Fruit fly (Drosophila melanogaster) whole organism, adult: Measurements from ENCODE around the gene CG33306.

Experiments used
- CG11617 ChIP-seq: fragments of 200-800 bp; sonication (Bioruptor generic); optimal IDR thresholded peaks from 2 replicates; lab custom pipeline; 2017; ENCODE audit warnings: mild to moderate bottlenecking, missing biosample characterization, missing genetic modification reagents, missing genetic modification characterization
- CG12768 ChIP-seq: fragments of 200-800 bp; sonication (Bioruptor generic); optimal IDR thresholded peaks from 2 replicates; lab custom pipeline; 2017; ENCODE audit warnings: missing biosample characterization, missing genetic modification characterization, mild to moderate bottlenecking, moderate library complexity, missing genetic modification reagents
- CG14711 ChIP-seq: fragments of 200-800 bp; sonication (Bioruptor generic); optimal IDR thresholded peaks from 2 replicates; lab custom pipeline; 2018; ENCODE audit warnings: missing biosample characterization, mild to moderate bottlenecking, missing genetic modification characterization, moderate library complexity
- CG1620 ChIP-seq: fragments of 200-800 bp; sonication (Bioruptor generic); optimal IDR thresholded peaks from 2 replicates; lab custom pipeline; 2016; ENCODE audit warnings: missing biosample characterization, missing genetic modification characterization
- CG33017 ChIP-seq: fragments of 200-800 bp; sonication (Bioruptor generic); optimal IDR thresholded peaks from 2 replicates; lab custom pipeline; 2018; ENCODE audit warnings: missing biosample characterization, mild to moderate bottlenecking, missing genetic modification characterization, moderate library complexity
- CG5204 ChIP-seq: fragments of 200-800 bp; sonication (Bioruptor generic); optimal IDR thresholded peaks from 2 replicates; lab custom pipeline; 2016; ENCODE audit warnings: missing biosample characterization, missing genetic modification characterization
- CG7045 ChIP-seq: fragments of 200-800 bp; sonication (Bioruptor generic); optimal IDR thresholded peaks from 2 replicates; lab custom pipeline; 2017; ENCODE audit warnings: missing biosample characterization, mild to moderate bottlenecking, missing genetic modification characterization
- CG7101 ChIP-seq: fragments of 200-800 bp; sonication (Bioruptor generic); optimal IDR thresholded peaks from 2 replicates; lab custom pipeline; 2018; ENCODE audit warnings: missing biosample characterization, mild to moderate bottlenecking, missing genetic modification characterization, moderate library complexity
- Clk ChIP-seq: fragments of 200-800 bp; sonication (Bioruptor generic); optimal IDR thresholded peaks from 2 replicates; lab custom pipeline; 2017; ENCODE audit warnings: missing biosample characterization, missing genetic modification characterization
- Crg-1 ChIP-seq: fragments of 200-800 bp; sonication (Bioruptor generic); optimal IDR thresholded peaks from 2 replicates; lab custom pipeline; 2016; ENCODE audit warnings: missing biosample characterization, missing genetic modification characterization
- Hr96 ChIP-seq: fragments of 200-800 bp; sonication (Bioruptor generic); optimal IDR thresholded peaks from 2 replicates; lab custom pipeline; 2016; ENCODE audit warnings: missing biosample characterization, missing genetic modification characterization
- Mnt ChIP-seq: fragments of 200-800 bp; sonication (Bioruptor generic); optimal IDR thresholded peaks from 2 replicates; lab custom pipeline; 2016; ENCODE audit warnings: missing biosample characterization, mild to moderate bottlenecking, missing genetic modification characterization
- bab1 ChIP-seq: fragments of 200-800 bp; sonication (Bioruptor generic); optimal IDR thresholded peaks from 3 replicates; lab custom pipeline; 2019; ENCODE audit warnings: missing biosample characterization, mild to moderate bottlenecking, missing genetic modification characterization, moderate library complexity
- cic ChIP-seq: fragments of 200-800 bp; sonication (Bioruptor generic); optimal IDR thresholded peaks from 2 replicates; lab custom pipeline; 2017; ENCODE audit warnings: missing biosample characterization, mild to moderate bottlenecking, missing genetic modification characterization, moderate library complexity
- cnc ChIP-seq, 2 experiments: fragments of >200 bp; optimal IDR thresholded peaks; 2 replicates each; lab custom pipeline; 2017
- kay ChIP-seq: fragments of 200-800 bp; sonication (Bioruptor generic); peaks from one replicate; lab custom pipeline; 2016; ENCODE audit warnings: missing biosample characterization, missing genetic modification characterization, borderline replicate concordance
- ovo ChIP-seq: fragments of 200-800 bp; sonication (Bioruptor generic); optimal IDR thresholded peaks from 2 replicates; lab custom pipeline; 2016; ENCODE audit warnings: missing biosample characterization, missing genetic modification characterization
- pad ChIP-seq: fragments of 200-800 bp; sonication (Bioruptor generic); optimal IDR thresholded peaks from 3 replicates; lab custom pipeline; 2017; ENCODE audit warnings: missing biosample characterization, missing genetic modification characterization, mild to moderate bottlenecking, moderate library complexity, missing genetic modification reagents
- tj ChIP-seq: fragments of 200-800 bp; sonication (Bioruptor generic); optimal IDR thresholded peaks from 3 replicates; lab custom pipeline; 2017; ENCODE audit warnings: missing biosample characterization, mild to moderate bottlenecking, missing genetic modification characterization, moderate library complexity
- toe ChIP-seq: fragments of 200-800 bp; sonication (Bioruptor generic); optimal IDR thresholded peaks from 2 replicates; lab custom pipeline; 2016; ENCODE audit warnings: missing biosample characterization, missing genetic modification characterization

CG33306 gene

DNA sequence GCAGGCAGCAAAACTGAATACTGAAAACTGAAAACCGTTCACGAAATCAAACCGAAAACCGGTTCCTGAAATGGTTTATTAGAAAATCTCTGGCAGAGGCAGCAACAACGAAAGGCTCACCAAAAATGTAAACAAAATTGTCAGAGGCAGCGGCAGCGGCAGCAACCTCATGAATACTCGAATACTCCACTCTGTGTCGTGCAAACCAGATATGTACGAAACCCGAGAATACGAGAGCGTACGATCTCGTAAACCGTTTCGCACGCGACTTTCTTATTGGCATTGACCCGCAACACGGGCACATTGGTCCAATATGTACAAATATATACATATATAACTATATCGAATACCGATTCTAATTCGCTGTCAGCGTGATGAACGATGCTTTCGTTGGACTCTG is 6.0 kb downstream of the CG33306 start:
- TF ChIP-seq CG5204 (GFP tag; lab: Kevin White, UChicago) (no peak), CG7045 (GFP tag; lab: Kevin White, UChicago) (no peak), ovo (GFP tag; lab: Kevin White, UChicago) (no peak)

DNA sequence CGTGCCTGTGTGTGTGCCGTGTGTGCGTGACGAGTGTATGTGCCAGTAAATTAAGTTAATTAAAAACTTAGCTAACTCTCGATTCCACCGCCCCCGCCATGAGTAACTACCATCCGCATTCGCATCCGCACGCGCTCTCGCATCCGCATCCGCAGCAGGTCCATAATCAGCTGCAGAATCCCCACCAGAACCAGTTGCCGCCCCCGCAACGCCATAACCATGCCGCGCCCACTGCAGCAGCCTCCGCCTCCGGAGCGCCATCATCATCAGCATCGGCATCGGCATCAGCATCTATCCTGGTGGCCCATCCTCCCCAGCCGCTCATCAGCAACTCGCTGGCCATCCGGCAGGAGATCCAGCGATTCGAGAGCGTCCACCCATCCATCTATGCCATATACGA is 7.6 kb downstream of the CG33306 start:
- TF ChIP-seq CG1620 (GFP tag; lab: Kevin White, UChicago) (no peak), CG14711 (tag; lab: Kevin White, UChicago) (no peak), CG5204 (GFP tag; lab: Kevin White, UChicago) (no peak), Hr96 (GFP tag; lab: Kevin White, UChicago) (no peak), CG7101 (no peak), cic (no peak), Clk (GFP tag; lab: Kevin White, UChicago) (no peak), bab1 (no peak), CG12768 (no peak), tj (GFP tag; lab: Kevin White, UChicago) (no peak), CG33017 (tag; lab: Kevin White, UChicago) (no peak), toe (no peak), CG11617 (GFP tag; lab: Kevin White, UChicago) (no peak), Crg-1 (no peak), Mnt (GFP tag; lab: Kevin White, UChicago) (no peak), cnc (optimal IDR thresholded peaks at IDR 0.05; lab: Kevin White, UChicago) (no peak)

DNA sequence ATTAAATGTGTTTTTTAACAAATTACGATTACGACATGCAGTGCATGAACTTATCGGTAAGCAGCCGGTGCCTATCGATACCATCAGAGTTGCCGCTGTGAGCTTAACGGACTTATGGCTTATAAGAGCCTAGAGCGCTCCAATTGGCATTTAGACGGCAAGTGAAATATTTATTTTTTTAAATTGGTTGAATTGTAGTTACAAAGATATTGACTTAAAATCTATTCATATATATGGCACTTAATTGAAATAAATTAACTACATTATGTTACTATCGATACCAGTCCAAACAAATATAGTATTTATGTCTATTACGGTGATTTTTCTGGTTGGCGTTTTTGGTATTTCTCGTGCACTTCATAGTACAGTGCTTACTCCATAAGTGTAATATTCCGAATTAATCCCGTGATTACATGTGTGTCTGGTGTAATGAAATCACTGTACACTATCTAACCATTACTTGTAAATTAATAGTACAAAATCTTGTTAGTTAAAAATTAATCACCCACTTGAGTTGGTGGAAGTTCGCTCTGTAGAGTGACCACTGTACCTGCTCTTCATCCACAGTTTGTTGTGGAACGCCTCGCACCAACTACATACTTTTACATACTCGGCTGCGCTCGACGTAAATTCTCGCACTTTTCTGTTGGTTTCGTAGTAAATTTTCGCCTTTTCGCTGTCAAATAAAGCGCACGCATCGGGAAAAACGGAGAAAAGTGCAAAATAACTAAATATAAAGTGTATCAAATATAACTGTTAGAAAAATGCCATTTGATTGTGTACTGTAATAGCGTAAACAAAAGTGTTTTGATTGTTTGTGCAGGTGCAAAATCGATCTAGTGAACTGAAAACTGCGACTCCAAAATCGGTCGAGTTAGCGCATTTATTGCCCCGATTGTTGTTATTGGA is 8.3 kb downstream of the CG33306 start, which contains the start of the genes mRpS23 and CenG1A:
Gene mRpS23 (minus strand): TSS at position 71 of the 909 bp plus-strand sequence.
Gene CenG1A (plus strand): TSS at position 563 of the 909 bp plus-strand sequence.
- TF ChIP-seq tj (GFP tag; lab: Kevin White, UChicago) (peak; percentile 91), CG33017 (tag; lab: Kevin White, UChicago) (peak; percentile 100), toe (peak; percentile 99), CG11617 (GFP tag; lab: Kevin White, UChicago) (peak; percentile 98), CG7101 (peak; percentile 100), pad (GFP tag; lab: Kevin White, UChicago) (peak; percentile 93), kay (GFP tag; lab: Kevin White, UChicago) (no peak), Mnt (GFP tag; lab: Kevin White, UChicago) (peak; percentile 98), ovo (GFP tag; lab: Kevin White, UChicago) (peak; percentile 98), CG14711 (tag; lab: Kevin White, UChicago) (peak; percentile 98), cnc (optimal IDR thresholded peaks at IDR 0.05; lab: Kevin White, UChicago) (no peak), CG1620 (GFP tag; lab: Kevin White, UChicago) (peak; percentile 99), cic (peak; percentile 91), CG5204 (GFP tag; lab: Kevin White, UChicago) (peak; percentile 100), Crg-1 (peak; percentile 99), Hr96 (GFP tag; lab: Kevin White, UChicago) (peak; percentile 99), CG7045 (GFP tag; lab: Kevin White, UChicago) (peak; percentile 99), bab1 (peak; percentile 100), CG12768 (peak; percentile 99), Clk (GFP tag; lab: Kevin White, UChicago) (peak; percentile 99)

DNA sequence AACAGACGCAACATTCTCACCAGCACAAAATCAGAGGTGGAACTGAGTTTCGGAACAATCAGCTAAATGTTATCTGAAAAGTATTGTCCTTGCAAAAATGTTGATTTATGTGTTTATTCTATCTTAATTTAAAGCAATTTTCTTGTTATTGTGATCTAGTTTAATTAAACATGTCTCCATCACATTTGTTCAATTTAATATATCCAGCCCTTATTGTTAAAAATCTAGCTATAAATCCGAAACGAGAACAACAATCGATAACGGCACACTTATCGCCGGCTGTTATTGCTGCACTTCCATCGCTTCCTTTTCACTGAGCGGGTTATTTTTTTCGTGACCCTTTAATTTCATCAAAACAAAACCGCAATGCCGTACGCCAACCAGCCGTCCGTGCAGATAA is 10.5 kb downstream of the CG33306 start, which contains the start of the genes GatC, PolG2 and Polr2C:
Gene GatC (minus strand): TSS at position 48 of the 400 bp plus-strand sequence.
Gene PolG2 (minus strand): TSS at position 48 of the 400 bp plus-strand sequence.
Gene Polr2C (plus strand): TSS at position 280 of the 400 bp plus-strand sequence.
- TF ChIP-seq toe (no peak), CG1620 (GFP tag; lab: Kevin White, UChicago) (peak; percentile 12), Clk (GFP tag; lab: Kevin White, UChicago) (no peak), Mnt (GFP tag; lab: Kevin White, UChicago) (peak; percentile 38), CG14711 (tag; lab: Kevin White, UChicago) (peak; percentile 19), cic (no peak), Crg-1 (peak; percentile 33), CG11617 (GFP tag; lab: Kevin White, UChicago) (no peak), CG7045 (GFP tag; lab: Kevin White, UChicago) (no peak), CG5204 (GFP tag; lab: Kevin White, UChicago) (no peak), CG33017 (tag; lab: Kevin White, UChicago) (peak; percentile 11), cnc (optimal IDR thresholded peaks at IDR 0.05; lab: Kevin White, UChicago) (no peak), kay (GFP tag; lab: Kevin White, UChicago) (no peak), tj (GFP tag; lab: Kevin White, UChicago) (peak; percentile 0), bab1 (no peak), Hr96 (GFP tag; lab: Kevin White, UChicago) (no peak), pad (GFP tag; lab: Kevin White, UChicago) (no peak), ovo (GFP tag; lab: Kevin White, UChicago) (no peak), CG7101 (peak; percentile 53), CG12768 (no peak)

DNA sequence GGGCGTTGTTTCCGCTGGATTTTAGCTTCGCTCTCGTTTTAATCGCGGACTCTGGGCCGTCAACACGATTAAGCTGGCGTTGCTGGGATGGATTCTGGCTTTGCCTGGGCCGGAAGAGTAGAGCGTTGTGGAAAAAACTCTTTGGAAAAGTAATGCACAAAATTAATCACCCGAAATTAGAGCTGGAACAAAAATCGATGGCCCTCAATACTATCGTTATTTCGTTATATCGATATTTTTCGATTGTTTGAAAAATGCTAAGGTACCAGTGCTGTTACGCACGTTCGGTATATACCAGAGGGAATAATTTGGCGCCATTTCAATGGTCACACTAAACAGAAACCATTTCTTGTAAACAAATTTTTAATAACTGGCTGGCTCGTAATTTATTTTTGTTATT is 14.0 kb downstream of the CG33306 start, which contains the start of the genes Arpc1 and Orc5:
Gene Arpc1 (minus strand): TSS at position 202 of the 400 bp plus-strand sequence.
Gene Orc5 (plus strand): TSS at position 298 of the 400 bp plus-strand sequence.
- TF ChIP-seq pad (GFP tag; lab: Kevin White, UChicago) (no peak), CG1620 (GFP tag; lab: Kevin White, UChicago) (peak; percentile 30), toe (no peak), CG14711 (tag; lab: Kevin White, UChicago) (peak; percentile 14), CG12768 (no peak), cic (no peak), Hr96 (GFP tag; lab: Kevin White, UChicago) (no peak), Clk (GFP tag; lab: Kevin White, UChicago) (no peak), CG5204 (GFP tag; lab: Kevin White, UChicago) (no peak), kay (GFP tag; lab: Kevin White, UChicago) (no peak), CG7101 (peak; percentile 6), Mnt (GFP tag; lab: Kevin White, UChicago) (no peak), CG33017 (tag; lab: Kevin White, UChicago) (no peak), bab1 (peak; percentile 72), CG7045 (GFP tag; lab: Kevin White, UChicago) (no peak), Crg-1 (peak; percentile 6), tj (GFP tag; lab: Kevin White, UChicago) (no peak), ovo (GFP tag; lab: Kevin White, UChicago) (no peak), CG11617 (GFP tag; lab: Kevin White, UChicago) (no peak), cnc (optimal IDR thresholded peaks at IDR 0.05; lab: Kevin White, UChicago) (no peak)
